Worm (Caenorhabditis elegans) whole organism, young adult: ENCODE results near the gene srz-83.

Experiments
- B0019.2 ChIP-seq: fragments of 200-800 bp; sonication (Bioruptor generic); conservative IDR thresholded peaks from 2 replicates; pipeline ENCODE4 v1.3.6; 2022; ENCODE audit warnings: missing genetic modification reagents, missing genetic modification characterization, missing compliant biosample characterization
- cebp-1 ChIP-seq, 2 experiments: fragments of 200-800 bp in 1 of 2; sonication (Bioruptor generic) in 1 of 2; sonication (generic microtip) in 1 of 2; IDR thresholded peaks in 1 of 2; optimal IDR thresholded peaks in 1 of 2; 2 replicates each; pipeline versions ENCODE4 v1.3.6 to Lab custom; 2017 to 2022; ENCODE audit warnings: missing compliant biosample characterization in 2 of 2, missing genetic modification characterization in 2 of 2, mild to moderate bottlenecking in 1 of 2, missing genetic modification reagents in 1 of 2, moderate library complexity in 1 of 2
- nfyb-1 ChIP-seq: fragments of 200-800 bp; sonication (Bioruptor generic); IDR thresholded peaks from 2 replicates; pipeline ENCODE4 v1.3.6; 2022; ENCODE audit warnings: missing genetic modification reagents, missing genetic modification characterization, missing compliant biosample characterization
- nhr-27 ChIP-seq: fragments of 200-800 bp; sonication (Bioruptor generic); optimal IDR thresholded peaks from 2 replicates; lab custom pipeline; 2018; ENCODE audit warnings: mild to moderate bottlenecking, missing genetic modification characterization, moderate library complexity, missing compliant biosample characterization
- pha-4 ChIP-seq: fragments of 150-350 bp; sonication (generic microtip); optimal IDR thresholded peaks from 2 replicates; lab custom pipeline; 2014; ENCODE audit warnings: missing biosample characterization, missing genetic modification reagents, missing genetic modification characterization
- unc-62 ChIP-seq: fragments of 150-350 bp; optimal IDR thresholded peaks from 2 replicates; lab custom pipeline; 2014; ENCODE audit warnings: missing biosample characterization, missing genetic modification reagents, missing genetic modification characterization

DNA sequence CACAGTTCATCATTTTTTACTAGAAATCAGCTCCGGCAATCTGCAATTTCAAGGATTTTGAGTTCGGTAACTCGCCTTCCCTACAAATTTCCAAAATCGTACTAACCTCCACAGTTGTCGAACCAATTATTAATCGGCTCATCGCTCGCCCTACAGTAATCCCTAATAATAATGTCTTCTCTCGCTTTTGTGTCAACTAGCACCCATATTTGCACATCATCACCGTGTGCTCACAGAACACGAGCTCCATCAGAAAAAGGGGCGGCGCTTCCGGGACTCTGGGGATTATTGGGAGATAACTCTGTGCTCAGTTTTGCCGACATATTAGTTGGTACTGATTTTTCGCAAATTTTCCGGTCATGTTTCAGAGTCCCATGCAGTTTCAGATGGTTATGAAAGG, 6.3 kb upstream of the srz-83 start, which contains the start of gene ceh-53:
- TF ChIP-seq nhr-27 (tag; lab: Kevin White, UChicago) (no peak), cebp-1 (GFP tag; IDR thresholded peaks at IDR 0.05; lab: Robert Waterston, UW) (no peak), cebp-1 (tag; optimal IDR thresholded peaks at IDR 0.05; lab: Kevin White, UChicago) (no peak), B0019.2 (GFP tag; lab: Robert Waterston, UW) (no peak), unc-62 (GFP tag; lab: Kevin White, UChicago) (no peak), nfyb-1 (no peak), pha-4 (tag; lab: Kevin White, UChicago) (no peak)
